Fruit fly (Drosophila melanogaster): ENCODE results near the gene eIF5.

eIF5 gene

dm6 chrX:15991618-15992526, at the start of gene eIF5, which contains the start of the genes CG46312 and exd:
TSS of gene eIF5 (minus strand) at chrX:15991974.
TSS of gene CG46312 (minus strand) at chrX:15991974.
TSS of gene exd (plus strand) at chrX:15992468.
- no peak for TF ChIP-seq noc (tag; optimal IDR thresholded peaks at IDR 0.05)

- TF ChIP-seq noc (tag; optimal IDR thresholded peaks at IDR 0.05), result no peak
These were observed 17.0 kb upstream of the eIF5 start, which contains the start of gene Muc14A for dm6 chrX:16008814-16009213. TSS of gene Muc14A (plus strand) at chrX:16009114.

- no peak for TF ChIP-seq noc (tag; optimal IDR thresholded peaks at IDR 0.05)
These were observed 13.9 kb upstream of the eIF5 start, which contains the start of the genes vap and CG12698 for dm6 chrX:16005551-16006197. TSS of gene vap (minus strand) at chrX:16005812. TSS of gene CG12698 (plus strand) at chrX:16006147.

dm6 chrX:16005066-16005465, 13.3 kb upstream of the eIF5 start:
- no peak for TF ChIP-seq noc (tag; optimal IDR thresholded peaks at IDR 0.05)

dm6 chrX:15996831-15997230, 5.1 kb upstream of the eIF5 start, which contains the start of gene CG8939:
TSS of gene CG8939 (plus strand) at chrX:15997016.
- TF ChIP-seq noc (tag; optimal IDR thresholded peaks at IDR 0.05), result no peak

- TF ChIP-seq noc (tag; optimal IDR thresholded peaks at IDR 0.05), result no peak
These were observed 738 bp upstream of the eIF5 start for dm6 chrX:15992527-15992897.

dm6 chrX:15989631-15990030, 2.1 kb downstream of the eIF5 start:
- no peak for TF ChIP-seq noc (tag; optimal IDR thresholded peaks at IDR 0.05)

dm6 chrX:15986654-15987053, 5.1 kb downstream of the eIF5 start, which contains the start of gene ND-20:
TSS of gene ND-20 (minus strand) at chrX:15986808.
- TF ChIP-seq noc (tag; optimal IDR thresholded peaks at IDR 0.05), result no peak

dm6 chrX:15983501-15983900, 8.3 kb downstream of the eIF5 start, which contains the start of gene Slc25A46a:
TSS of gene Slc25A46a (plus strand) at chrX:15983772.
- no peak for TF ChIP-seq noc (tag; optimal IDR thresholded peaks at IDR 0.05)

dm6 chrX:15982844-15983243, 8.9 kb downstream of the eIF5 start, which contains the start of gene Cep164:
TSS of gene Cep164 (minus strand) at chrX:15982944.
- no peak for TF ChIP-seq noc (tag; optimal IDR thresholded peaks at IDR 0.05)

dm6 chrX:15976568-15976967, 15.2 kb downstream of the eIF5 start, which contains the start of gene CG42766:
TSS of gene CG42766 (plus strand) at chrX:15976868.
- TF ChIP-seq noc (tag; optimal IDR thresholded peaks at IDR 0.05), result no peak

dm6 chrX:15974125-15974524, 17.6 kb downstream of the eIF5 start, which contains the start of gene Or13a:
TSS of gene Or13a (plus strand) at chrX:15974425.
- no peak for TF ChIP-seq noc (tag; optimal IDR thresholded peaks at IDR 0.05)

dm6 chrX:15973157-15973774, 18.5 kb downstream of the eIF5 start, which contains the start of gene mmd:
TSS of gene mmd (minus strand) at chrX:15973159.
- no peak for TF ChIP-seq noc (tag; optimal IDR thresholded peaks at IDR 0.05)

dm6 chrX:15971574-15971973, 20.2 kb downstream of the eIF5 start:
- no peak for TF ChIP-seq noc (tag; optimal IDR thresholded peaks at IDR 0.05)

dm6 chrX:15969577-15969976, 22.2 kb downstream of the eIF5 start:
- no peak for TF ChIP-seq noc (tag; optimal IDR thresholded peaks at IDR 0.05)

dm6 chrX:15950056-15950455, 41.7 kb downstream of the eIF5 start:
- no peak for TF ChIP-seq noc (tag; optimal IDR thresholded peaks at IDR 0.05)

Data from whole organism, larva.